Fruit fly (Drosophila melanogaster) whole organism, pupa: ENCODE data around the gene bys.

Experiments
- CG8301 ChIP-seq: fragments of 200-800 bp; sonication (Bioruptor generic); optimal IDR thresholded peaks from 2 replicates; lab custom pipeline; 2018; ENCODE audit warnings: missing biosample characterization, mild to moderate bottlenecking, missing genetic modification characterization
- EcR ChIP-seq: fragments of 200-800 bp; sonication (Bioruptor generic); optimal IDR thresholded peaks from 3 replicates; lab custom pipeline; 2019; ENCODE audit warnings: missing biosample characterization, missing genetic modification characterization, mild to moderate bottlenecking, moderate library complexity, missing genetic modification reagents
- Pif1A ChIP-seq: fragments of 200-800 bp; sonication (Bioruptor generic); optimal IDR thresholded peaks from 3 replicates; lab custom pipeline; 2016; ENCODE audit warnings: missing biosample characterization, missing genetic modification characterization
- Pif1B ChIP-seq: fragments of 200-800 bp; sonication (Bioruptor generic); optimal IDR thresholded peaks from 3 replicates; lab custom pipeline; 2016; ENCODE audit warnings: missing biosample characterization, missing genetic modification characterization
- gl ChIP-seq: fragments of 200-800 bp; sonication (Bioruptor generic); optimal IDR thresholded peaks from 2 replicates; lab custom pipeline; 2018; ENCODE audit warnings: missing biosample characterization, mild to moderate bottlenecking, missing genetic modification characterization
- rn ChIP-seq: fragments of 200-800 bp; sonication (Bioruptor generic); IDR thresholded peaks from 2 replicates; pipeline ENCODE4 v1.3.6; 2022; ENCODE audit warnings: missing biosample characterization, missing genetic modification characterization

DNA sequence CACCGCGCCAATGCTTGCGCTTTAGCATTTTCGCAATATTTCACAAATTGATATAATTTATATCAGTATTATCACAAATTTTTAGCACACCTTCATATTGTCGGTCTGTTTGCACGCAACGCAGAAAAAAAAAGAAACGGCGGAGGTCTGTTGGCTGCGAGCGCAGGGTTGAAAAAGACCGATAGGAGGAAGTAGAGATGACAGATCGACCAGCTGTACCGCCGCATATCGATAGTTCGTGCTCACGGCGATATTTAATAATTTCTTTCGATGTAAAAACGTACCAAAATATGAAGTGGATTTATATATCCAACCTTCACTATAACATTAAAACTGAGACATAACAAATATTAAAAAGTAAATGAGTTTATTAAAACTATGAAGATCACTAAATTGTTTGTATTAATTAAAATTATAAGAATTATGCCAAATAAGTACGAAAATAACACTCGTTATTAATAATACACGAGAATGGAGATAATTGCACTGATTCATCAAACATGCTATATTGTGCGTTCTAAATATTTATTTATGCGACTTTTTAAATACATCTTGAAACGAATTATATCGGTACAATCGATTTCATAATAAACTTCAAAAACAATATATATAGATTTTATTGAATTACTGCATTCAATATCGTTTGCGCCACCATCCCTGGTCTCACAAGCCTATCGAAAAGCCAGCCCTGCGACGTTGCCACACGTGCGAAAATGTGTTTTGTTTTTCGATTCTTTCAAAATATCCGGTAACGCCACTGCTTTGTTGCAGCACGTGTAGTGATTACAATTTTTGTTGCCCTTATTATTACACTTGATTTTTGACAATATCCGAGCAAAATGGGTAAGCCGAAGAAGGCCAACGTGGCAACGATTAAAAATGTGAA is at the start of gene bys, which contains the start of gene RpS6:
- TF ChIP-seq EcR (GFP tag; lab: Kevin White, UChicago) (no peak), rn (GFP tag; lab: Robert Waterston, UW) (no peak), Pif1B (no peak), CG8301 (tag; lab: Kevin White, UChicago) (no peak), gl (no peak), Pif1A (GFP tag; lab: Kevin White, UChicago) (peak; percentile 61)
